Worm (Caenorhabditis elegans) whole organism, mixed stage, embryonic: Measurements from ENCODE around the gene M79.2.

ENCODE experiments used
- M03D4.4 ChIP-seq: sonication (generic microtip); optimal IDR thresholded peaks from 2 replicates; lab custom pipeline; 2017; ENCODE audit warnings: mild to moderate bottlenecking, missing genetic modification characterization, missing compliant biosample characterization
- bed-3 ChIP-seq: fragments of 200-800 bp; sonication (Bioruptor generic); optimal IDR thresholded peaks from 3 replicates; lab custom pipeline; 2018; ENCODE audit warnings: mild to moderate bottlenecking, missing genetic modification characterization, moderate library complexity, missing compliant biosample characterization
- blmp-1 ChIP-seq: fragments of 150-350 bp; optimal IDR thresholded peaks from 2 replicates; lab custom pipeline; 2014; ENCODE audit warnings: missing biosample characterization, missing genetic modification characterization
- ceh-39 ChIP-seq: fragments of 150-350 bp; optimal IDR thresholded peaks from 2 replicates; lab custom pipeline; 2014; ENCODE audit warnings: missing biosample characterization, missing genetic modification characterization
- ceh-43 ChIP-seq: fragments of 200-800 bp; sonication (Bioruptor generic); optimal IDR thresholded peaks from 2 replicates; lab custom pipeline; 2018; ENCODE audit warnings: mild to moderate bottlenecking, missing genetic modification characterization, moderate library complexity, missing compliant biosample characterization
- ceh-83 ChIP-seq: fragments of 200-800 bp; sonication (Bioruptor generic); optimal IDR thresholded peaks from 2 replicates; lab custom pipeline; 2018; ENCODE audit warnings: mild to moderate bottlenecking, missing genetic modification characterization, missing compliant biosample characterization
- ces-1 ChIP-seq: fragments of 150-350 bp; optimal IDR thresholded peaks from 2 replicates; lab custom pipeline; 2014; ENCODE audit warnings: missing biosample characterization, missing genetic modification reagents, missing genetic modification characterization
- cnd-1 ChIP-seq: fragments of 200-800 bp; sonication (Bioruptor generic); optimal IDR thresholded peaks from 2 replicates; lab custom pipeline; 2018; ENCODE audit warnings: mild to moderate bottlenecking, missing genetic modification characterization, missing compliant biosample characterization
- drap-1 ChIP-seq: fragments of 200-800 bp; sonication (Bioruptor generic); optimal IDR thresholded peaks from 3 replicates; lab custom pipeline; 2018; ENCODE audit warnings: mild to moderate bottlenecking, missing genetic modification characterization, missing compliant biosample characterization
- elt-1 ChIP-seq: sonication (generic microtip); optimal IDR thresholded peaks from 2 replicates; lab custom pipeline; 2017; ENCODE audit warnings: missing genetic modification characterization, mild to moderate bottlenecking, missing compliant biosample characterization, antibody characterized with exemption, moderate library complexity, borderline replicate concordance; ENCODE audit not compliant: insufficient read depth
- flh-1 ChIP-seq: fragments of 200-800 bp; sonication (Bioruptor generic); optimal IDR thresholded peaks from 2 replicates; lab custom pipeline; 2018; ENCODE audit warnings: mild to moderate bottlenecking, missing genetic modification characterization, moderate library complexity, missing compliant biosample characterization
- ham-2 ChIP-seq: fragments of 200-800 bp; sonication (Bioruptor generic); optimal IDR thresholded peaks from 2 replicates; lab custom pipeline; 2018; ENCODE audit warnings: mild to moderate bottlenecking, missing genetic modification characterization, missing compliant biosample characterization
- lin-13 ChIP-seq: fragments of 150-350 bp; optimal IDR thresholded peaks from 2 replicates; lab custom pipeline; 2014; ENCODE audit warnings: missing biosample characterization, missing genetic modification characterization
- lin-32 ChIP-seq: fragments of 200-800 bp; sonication (Bioruptor generic); optimal IDR thresholded peaks from 2 replicates; lab custom pipeline; 2018; ENCODE audit warnings: mild to moderate bottlenecking, missing genetic modification characterization, missing compliant biosample characterization
- lsy-2 ChIP-seq: fragments of 150-350 bp; optimal IDR thresholded peaks from 2 replicates; lab custom pipeline; 2014; ENCODE audit warnings: missing biosample characterization, missing genetic modification characterization
- mab-5 ChIP-seq: fragments of 150-350 bp; optimal IDR thresholded peaks from 2 replicates; lab custom pipeline; 2014; ENCODE audit warnings: missing biosample characterization, missing genetic modification characterization
- mep-1 ChIP-seq: fragments of 150-350 bp; optimal IDR thresholded peaks from 2 replicates; lab custom pipeline; 2017; ENCODE audit warnings: missing biosample characterization, missing genetic modification reagents, missing genetic modification characterization, inconsistent platforms
- mls-2 ChIP-seq: sonication (generic microtip); optimal IDR thresholded peaks from 2 replicates; lab custom pipeline; 2016; ENCODE audit warnings: mild to moderate bottlenecking, missing genetic modification characterization, moderate library complexity, missing compliant biosample characterization
- nhr-237 ChIP-seq: fragments of 150-350 bp; optimal IDR thresholded peaks from 2 replicates; lab custom pipeline; 2014; ENCODE audit warnings: missing biosample characterization, missing genetic modification characterization
- nhr-28 ChIP-seq: fragments of 150-350 bp; optimal IDR thresholded peaks from 2 replicates; lab custom pipeline; 2014; ENCODE audit warnings: missing biosample characterization, missing genetic modification characterization
- nhr-76 ChIP-seq: sonication (generic microtip); optimal IDR thresholded peaks from 2 replicates; lab custom pipeline; 2017; ENCODE audit warnings: missing biosample characterization, missing genetic modification characterization
- sem-2 ChIP-seq: fragments of 200-800 bp; sonication (Bioruptor generic); optimal IDR thresholded peaks from 2 replicates; lab custom pipeline; 2018; ENCODE audit warnings: mild to moderate bottlenecking, missing genetic modification characterization, missing compliant biosample characterization
- snpc-4 ChIP-seq: fragments of 150-350 bp; optimal IDR thresholded peaks from 2 replicates; lab custom pipeline; 2014; ENCODE audit warnings: missing biosample characterization, missing genetic modification characterization
- sptf-1 ChIP-seq: sonication (generic microtip); optimal IDR thresholded peaks from 2 replicates; lab custom pipeline; 2017; ENCODE audit warnings: mild to moderate bottlenecking, missing genetic modification characterization, moderate library complexity, missing compliant biosample characterization
- tbx-8 ChIP-seq: fragments of 200-800 bp; sonication (Bioruptor generic); optimal IDR thresholded peaks from 2 replicates; lab custom pipeline; 2018; ENCODE audit warnings: mild to moderate bottlenecking, missing genetic modification characterization, moderate library complexity, missing compliant biosample characterization
- unc-120 ChIP-seq: sonication (generic microtip); optimal IDR thresholded peaks from 2 replicates; lab custom pipeline; 2017; ENCODE audit warnings: missing genetic modification characterization, missing compliant biosample characterization; ENCODE audit not compliant: poor library complexity, severe bottlenecking
- unc-39 ChIP-seq: fragments of 150-350 bp; optimal IDR thresholded peaks from 2 replicates; lab custom pipeline; 2014; ENCODE audit warnings: missing biosample characterization, missing genetic modification characterization
- unc-62 ChIP-seq: fragments of 150-350 bp; optimal IDR thresholded peaks from 2 replicates; lab custom pipeline; 2014; ENCODE audit warnings: missing biosample characterization, missing genetic modification reagents, missing genetic modification characterization
- zip-8 ChIP-seq: fragments of 150-350 bp; optimal IDR thresholded peaks from 2 replicates; lab custom pipeline; 2014; ENCODE audit warnings: missing biosample characterization, missing genetic modification characterization
- ztf-11 ChIP-seq: fragments of 150-350 bp; optimal IDR thresholded peaks from 2 replicates; lab custom pipeline; 2014; ENCODE audit warnings: missing biosample characterization, missing genetic modification characterization

M79.2 gene

ce11 chrX:10628454-10628853 lies at the start of gene M79.2:
TSS of gene M79.2 (minus strand) at chrX:10628807.
- TF ChIP-seq elt-1 (tag; lab: Kevin White, UChicago), result no peak
- no peak for TF ChIP-seq bed-3 (GFP tag; lab: Kevin White, UChicago)
- no peak for TF ChIP-seq unc-120 (tag; lab: Kevin White, UChicago)
- TF ChIP-seq drap-1 (GFP tag; lab: Kevin White, UChicago), result no peak
- TF ChIP-seq lin-32, result no peak
- no peak for TF ChIP-seq snpc-4
- no peak for TF ChIP-seq ceh-83 (GFP tag; lab: Kevin White, UChicago)
- TF ChIP-seq ceh-43 (GFP tag; lab: Kevin White, UChicago), result no peak
- TF ChIP-seq zip-8 (tag; lab: Kevin White, UChicago), result no peak
- TF ChIP-seq ceh-39 (tag; lab: Kevin White, UChicago), result no peak
- TF ChIP-seq nhr-237 (tag; lab: Kevin White, UChicago), result no peak
- no peak for TF ChIP-seq ces-1
- TF ChIP-seq blmp-1 (tag; lab: Kevin White, UChicago), result no peak
- TF ChIP-seq sem-2, result no peak
- TF ChIP-seq tbx-8 (GFP tag; lab: Kevin White, UChicago), result no peak
- no peak for TF ChIP-seq mep-1 (tag; lab: Kevin White, UChicago)
- TF ChIP-seq mls-2 (tag; lab: Kevin White, UChicago), result no peak
- no peak for TF ChIP-seq sptf-1 (tag; lab: Kevin White, UChicago)
- no peak for TF ChIP-seq lin-13 (tag; lab: Kevin White, UChicago)

ce11 chrX:10678081-10678736 lies 49.6 kb upstream of the M79.2 start:
- TF ChIP-seq unc-120 (tag; lab: Kevin White, UChicago), result no peak
- TF ChIP-seq lin-32, result no peak
- no peak for TF ChIP-seq flh-1 (GFP tag; lab: Kevin White, UChicago)
- TF ChIP-seq ces-1, result no peak
- TF ChIP-seq M03D4.4 (tag; lab: Kevin White, UChicago), result no peak
- TF ChIP-seq lsy-2, result no peak
- TF ChIP-seq cnd-1 (tag; lab: Kevin White, UChicago), result peak; percentile 7
- TF ChIP-seq unc-39, result no peak
- TF ChIP-seq nhr-237 (tag; lab: Kevin White, UChicago), result peak; percentile 28

ce11 chrX:10677552-10677951 lies 48.9 kb upstream of the M79.2 start:
- TF ChIP-seq blmp-1 (tag; lab: Kevin White, UChicago) (no peak), drap-1 (GFP tag; lab: Kevin White, UChicago) (no peak), sptf-1 (tag; lab: Kevin White, UChicago) (peak; percentile 34), ceh-39 (tag; lab: Kevin White, UChicago) (peak; percentile 31), elt-1 (tag; lab: Kevin White, UChicago) (peak; percentile 32), ham-2 (GFP tag; lab: Kevin White, UChicago) (peak; percentile 36), unc-120 (tag; lab: Kevin White, UChicago) (peak; percentile 9), ces-1 (peak; percentile 79)

- TF ChIP-seq unc-62 (GFP tag; lab: Kevin White, UChicago) (no peak), lin-13 (tag; lab: Kevin White, UChicago) (no peak), unc-39 (no peak), sem-2 (no peak), mep-1 (tag; lab: Kevin White, UChicago) (no peak), nhr-28 (no peak), sptf-1 (tag; lab: Kevin White, UChicago) (no peak), mab-5 (tag; lab: Kevin White, UChicago) (no peak), unc-120 (tag; lab: Kevin White, UChicago) (no peak), ceh-43 (GFP tag; lab: Kevin White, UChicago) (no peak), elt-1 (tag; lab: Kevin White, UChicago) (no peak), nhr-76 (tag; lab: Kevin White, UChicago) (no peak), snpc-4 (no peak), ztf-11 (no peak), ham-2 (GFP tag; lab: Kevin White, UChicago) (no peak), nhr-237 (tag; lab: Kevin White, UChicago) (no peak), lsy-2 (no peak)
- TF ChIP-seq, all 35 proteins: peak for 0
Observed at ce11 chrX:10677009-10677408, 48.4 kb upstream of the M79.2 start, which contains the start of gene F13E6.1. TSS of gene F13E6.1 (minus strand) at chrX:10677109.
